Fruit fly (Drosophila melanogaster): ENCODE measurements around the gene CG32263.

Gene CG32263

dm6 chr3L:3766704-3767103 is 44.2 kb downstream of the CG32263 start:
- TF ChIP-seq CrebA (GFP tag; optimal IDR thresholded peaks at IDR 0.05; ENCODE audit: borderline replicate concordance) (no peak), Myc (optimal IDR thresholded peaks at IDR 0.05) (peak; percentile 50)

- TF ChIP-seq dsf (GFP tag; optimal IDR thresholded peaks at IDR 0.05; ENCODE audit: borderline replicate concordance) (no peak), rgr (GFP tag; optimal IDR thresholded peaks at IDR 0.05) (peak; percentile 54), OdsH (GFP tag; optimal IDR thresholded peaks at IDR 0.05) (peak; percentile 68), dl (GFP tag; optimal IDR thresholded peaks at IDR 0.05; ENCODE audit: insufficient read depth in 1 of 2, partially characterized antibody in 2 of 2) (peak in 1 of 2 experiments; percentile 27), Abd-B (GFP tag; optimal IDR thresholded peaks at IDR 0.05) (no peak), h (GFP tag; optimal IDR thresholded peaks at IDR 0.05) (peak; percentile 64), Dif (GFP tag; optimal IDR thresholded peaks at IDR 0.05; ENCODE audit: partially characterized antibody) (peak; percentile 13), Mio (GFP tag; optimal IDR thresholded peaks at IDR 0.05) (no peak), usp (GFP tag; optimal IDR thresholded peaks at IDR 0.05) (no peak), Hr78 (GFP tag; optimal IDR thresholded peaks at IDR 0.05) (no peak), ey (GFP tag; optimal IDR thresholded peaks at IDR 0.05) (peak; percentile 40), Dfd (GFP tag; optimal IDR thresholded peaks at IDR 0.05) (no peak), CG32264 (GFP tag; optimal IDR thresholded peaks at IDR 0.05) (peak; percentile 38), CG9705 (GFP tag; optimal IDR thresholded peaks at IDR 0.05) (no peak), pan (optimal IDR thresholded peaks at IDR 0.05) (no peak), foxo (GFP tag; optimal IDR thresholded peaks at IDR 0.05) (peak in 1 of 2 experiments; percentile 58), lola (GFP tag; optimal IDR thresholded peaks at IDR 0.05) (no peak), woc (GFP tag; optimal IDR thresholded peaks at IDR 0.05) (peak; percentile 9), Rel (GFP tag; optimal IDR thresholded peaks at IDR 0.05) (no peak), Rel (tag; optimal IDR thresholded peaks at IDR 0.05) (no peak), brk (GFP tag; optimal IDR thresholded peaks at IDR 0.05) (no peak), psq (GFP tag; optimal IDR thresholded peaks at IDR 0.05) (peak; percentile 67), sv (GFP tag; optimal IDR thresholded peaks at IDR 0.05) (peak; percentile 67), Vsx2 (GFP tag; optimal IDR thresholded peaks at IDR 0.05; ENCODE audit: partially characterized antibody) (no peak), Myc (optimal IDR thresholded peaks at IDR 0.05) (no peak), Jra (GFP tag; optimal IDR thresholded peaks at IDR 0.05) (no peak), br (GFP tag; optimal IDR thresholded peaks at IDR 0.05) (peak; percentile 3), HLH106 (tag; optimal IDR thresholded peaks at IDR 0.05) (peak; percentile 55), Hnf4 (GFP tag; optimal IDR thresholded peaks at IDR 0.05) (peak; percentile 20), GATAd (GFP tag; optimal IDR thresholded peaks at IDR 0.05) (no peak), tai (GFP tag; optimal IDR thresholded peaks at IDR 0.05) (no peak), sage (GFP tag; optimal IDR thresholded peaks at IDR 0.05) (no peak), fru (GFP tag; optimal IDR thresholded peaks at IDR 0.05) (peak; percentile 61), dmrt93B (GFP tag; optimal IDR thresholded peaks at IDR 0.05) (no peak), Hr83 (GFP tag; optimal IDR thresholded peaks at IDR 0.05; ENCODE audit: poor library complexity, severe bottlenecking) (no peak), Sp1 (GFP tag; optimal IDR thresholded peaks at IDR 0.05) (peak; percentile 64), jim (GFP tag; optimal IDR thresholded peaks at IDR 0.05) (no peak), CrebA (GFP tag; optimal IDR thresholded peaks at IDR 0.05; ENCODE audit: borderline replicate concordance) (no peak), N (GFP tag; optimal IDR thresholded peaks at IDR 0.05) (no peak)
Measured at dm6 chr3L:3765782-3766520, 45.0 kb downstream of the CG32263 start.

- TF ChIP-seq Dfd (GFP tag; optimal IDR thresholded peaks at IDR 0.05) = no peak
Measured at dm6 chr3L:3764338-3764737, 46.6 kb downstream of the CG32263 start.

Data from whole organism, wandering third instar larva.